Fruit fly (Drosophila melanogaster) whole organism, adult: ENCODE data around the gene BI-1.

Experiments used
- CG11617 ChIP-seq: fragments of 200-800 bp; sonication (Bioruptor generic); optimal IDR thresholded peaks from 2 replicates; lab custom pipeline; 2017; ENCODE audit warnings: mild to moderate bottlenecking, missing biosample characterization, missing genetic modification reagents, missing genetic modification characterization
- CG12768 ChIP-seq: fragments of 200-800 bp; sonication (Bioruptor generic); optimal IDR thresholded peaks from 2 replicates; lab custom pipeline; 2017; ENCODE audit warnings: missing biosample characterization, missing genetic modification characterization, mild to moderate bottlenecking, moderate library complexity, missing genetic modification reagents
- CG14711 ChIP-seq: fragments of 200-800 bp; sonication (Bioruptor generic); optimal IDR thresholded peaks from 2 replicates; lab custom pipeline; 2018; ENCODE audit warnings: missing biosample characterization, mild to moderate bottlenecking, missing genetic modification characterization, moderate library complexity
- CG1620 ChIP-seq: fragments of 200-800 bp; sonication (Bioruptor generic); optimal IDR thresholded peaks from 2 replicates; lab custom pipeline; 2016; ENCODE audit warnings: missing biosample characterization, missing genetic modification characterization
- CG33017 ChIP-seq: fragments of 200-800 bp; sonication (Bioruptor generic); optimal IDR thresholded peaks from 2 replicates; lab custom pipeline; 2018; ENCODE audit warnings: missing biosample characterization, mild to moderate bottlenecking, missing genetic modification characterization, moderate library complexity
- CG5204 ChIP-seq: fragments of 200-800 bp; sonication (Bioruptor generic); optimal IDR thresholded peaks from 2 replicates; lab custom pipeline; 2016; ENCODE audit warnings: missing biosample characterization, missing genetic modification characterization
- CG7045 ChIP-seq: fragments of 200-800 bp; sonication (Bioruptor generic); optimal IDR thresholded peaks from 2 replicates; lab custom pipeline; 2017; ENCODE audit warnings: missing biosample characterization, mild to moderate bottlenecking, missing genetic modification characterization
- Crg-1 ChIP-seq: fragments of 200-800 bp; sonication (Bioruptor generic); optimal IDR thresholded peaks from 2 replicates; lab custom pipeline; 2016; ENCODE audit warnings: missing biosample characterization, missing genetic modification characterization
- Hr96 ChIP-seq: fragments of 200-800 bp; sonication (Bioruptor generic); optimal IDR thresholded peaks from 2 replicates; lab custom pipeline; 2016; ENCODE audit warnings: missing biosample characterization, missing genetic modification characterization
- bab1 ChIP-seq: fragments of 200-800 bp; sonication (Bioruptor generic); optimal IDR thresholded peaks from 3 replicates; lab custom pipeline; 2019; ENCODE audit warnings: missing biosample characterization, mild to moderate bottlenecking, missing genetic modification characterization, moderate library complexity
- kay ChIP-seq: fragments of 200-800 bp; sonication (Bioruptor generic); peaks from one replicate; lab custom pipeline; 2016; ENCODE audit warnings: missing biosample characterization, missing genetic modification characterization, borderline replicate concordance
- ovo ChIP-seq: fragments of 200-800 bp; sonication (Bioruptor generic); optimal IDR thresholded peaks from 2 replicates; lab custom pipeline; 2016; ENCODE audit warnings: missing biosample characterization, missing genetic modification characterization
- tj ChIP-seq: fragments of 200-800 bp; sonication (Bioruptor generic); optimal IDR thresholded peaks from 3 replicates; lab custom pipeline; 2017; ENCODE audit warnings: missing biosample characterization, mild to moderate bottlenecking, missing genetic modification characterization, moderate library complexity

DNA sequence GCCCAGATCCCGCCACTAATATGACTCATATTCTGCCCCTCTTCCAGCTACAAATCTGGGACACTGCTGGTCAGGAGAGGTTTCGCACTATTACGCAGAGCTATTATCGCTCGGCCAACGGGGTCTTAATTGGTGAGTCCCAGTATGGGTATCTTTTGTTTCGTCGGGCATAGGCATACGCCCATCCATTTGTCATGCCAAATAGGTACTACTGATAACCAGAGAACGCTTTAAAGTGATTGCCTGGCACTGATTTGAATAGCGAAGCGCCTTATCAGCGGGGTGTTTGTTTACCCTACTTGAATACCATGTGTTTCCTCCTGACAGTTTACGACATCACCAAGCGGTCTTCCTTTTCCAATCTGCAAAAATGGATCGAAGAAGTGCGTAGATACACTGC, 11.3 kb downstream of the BI-1 start:
- TF ChIP-seq bab1 = no peak
- TF ChIP-seq Hr96 (GFP tag; lab: Kevin White, UChicago) = no peak
- TF ChIP-seq CG5204 (GFP tag; lab: Kevin White, UChicago) = no peak
- TF ChIP-seq kay = no peak
- TF ChIP-seq CG14711 (tag; lab: Kevin White, UChicago) = no peak
- no peak for TF ChIP-seq tj
- TF ChIP-seq CG11617 (GFP tag; lab: Kevin White, UChicago) = no peak
- TF ChIP-seq CG12768 (GFP tag; lab: Kevin White, UChicago) = no peak
- no peak for TF ChIP-seq CG33017 (tag; lab: Kevin White, UChicago)
- TF ChIP-seq CG7045 (GFP tag; lab: Kevin White, UChicago) = no peak
- TF ChIP-seq ovo = no peak
- no peak for TF ChIP-seq Crg-1
- no peak for TF ChIP-seq CG1620 (GFP tag; lab: Kevin White, UChicago)
